Fruit fly (Drosophila melanogaster) whole organism, embryonic: ENCODE measurements around the gene CG31268.

Experiments used
- Adf1 ChIP-seq: fragments of 200-800 bp; sonication (Bioruptor generic); IDR thresholded peaks from 2 replicates; pipeline ENCODE4 v1.3.6; 2022; ENCODE audit warnings: missing biosample characterization, missing genetic modification characterization
- CG10543 ChIP-seq: fragments of 200-800 bp; sonication (Bioruptor generic); optimal IDR thresholded peaks from 3 replicates; lab custom pipeline; 2017; ENCODE audit warnings: missing biosample characterization, mild to moderate bottlenecking, missing genetic modification characterization, moderate library complexity
- CG12104 ChIP-seq: fragments of 200-800 bp; sonication (Bioruptor generic); optimal IDR thresholded peaks from 3 replicates; lab custom pipeline; 2016; ENCODE audit warnings: missing biosample characterization, missing genetic modification characterization
- CG15514 ChIP-seq: fragments of 200-800 bp; sonication (Bioruptor generic); optimal IDR thresholded peaks from 3 replicates; lab custom pipeline; 2017; ENCODE audit warnings: missing biosample characterization, missing genetic modification characterization, mild to moderate bottlenecking, moderate library complexity, missing genetic modification reagents
- CG1602 ChIP-seq: fragments of 200-800 bp; sonication (Bioruptor generic); optimal IDR thresholded peaks from 3 replicates; lab custom pipeline; 2016; ENCODE audit warnings: missing biosample characterization, missing genetic modification characterization
- CG17568 ChIP-seq: fragments of 200-800 bp; sonication (Bioruptor generic); optimal IDR thresholded peaks from 2 replicates; lab custom pipeline; 2018; ENCODE audit warnings: missing biosample characterization, mild to moderate bottlenecking, missing genetic modification characterization, moderate library complexity
- CG17612 ChIP-seq: fragments of 200-800 bp; sonication (Bioruptor generic); IDR thresholded peaks from 2 replicates; pipeline ENCODE4 v1.3.6; 2022; ENCODE audit warnings: missing biosample characterization, missing genetic modification characterization
- CG1832 ChIP-seq: fragments of 200-800 bp; sonication (Bioruptor generic); optimal IDR thresholded peaks from 2 replicates; lab custom pipeline; 2017; ENCODE audit warnings: missing biosample characterization, mild to moderate bottlenecking, missing genetic modification characterization, inconsistent platforms
- CG18599 ChIP-seq: fragments of 200-800 bp; sonication (Bioruptor generic); optimal IDR thresholded peaks from 3 replicates; lab custom pipeline; 2017; ENCODE audit warnings: missing biosample characterization, missing genetic modification characterization, mild to moderate bottlenecking, moderate library complexity, missing genetic modification reagents
- CG18764 ChIP-seq: fragments of 200-800 bp; sonication (Bioruptor generic); optimal IDR thresholded peaks from 3 replicates; lab custom pipeline; 2016; ENCODE audit warnings: missing biosample characterization, missing genetic modification characterization
- CG2712 ChIP-seq: fragments of 200-800 bp; optimal IDR thresholded peaks from 3 replicates; lab custom pipeline; 2019; ENCODE audit warnings: missing biosample characterization, mild to moderate bottlenecking, missing genetic modification characterization, moderate library complexity
- CG4282 ChIP-seq: fragments of 200-800 bp; sonication (Bioruptor generic); optimal IDR thresholded peaks from 2 replicates; lab custom pipeline; 2016; ENCODE audit warnings: missing biosample characterization, missing genetic modification characterization
- CG6254 ChIP-seq: fragments of 200-800 bp; sonication (Bioruptor generic); optimal IDR thresholded peaks from 3 replicates; lab custom pipeline; 2017; ENCODE audit warnings: mild to moderate bottlenecking, missing biosample characterization, missing genetic modification reagents, missing genetic modification characterization
- CG7745 ChIP-seq: fragments of 200-800 bp; sonication (Bioruptor generic); optimal IDR thresholded peaks from 2 replicates; lab custom pipeline; 2018; ENCODE audit warnings: missing biosample characterization, mild to moderate bottlenecking, missing genetic modification characterization, moderate library complexity
- CG7928 ChIP-seq: fragments of 200-800 bp; sonication (Bioruptor generic); optimal IDR thresholded peaks from 2 replicates; lab custom pipeline; 2017; ENCODE audit warnings: missing biosample characterization, mild to moderate bottlenecking, missing genetic modification characterization
- CG8089 ChIP-seq: fragments of 200-800 bp; sonication (Bioruptor generic); optimal IDR thresholded peaks from 3 replicates; lab custom pipeline; 2016; ENCODE audit warnings: missing biosample characterization, missing genetic modification characterization
- CG8290 ChIP-seq, 3 experiments: fragments of 200-800 bp; sonication (Bioruptor generic); optimal IDR thresholded peaks; 2 replicates each; lab custom pipeline; 2016 to 2019; ENCODE audit warnings: missing biosample characterization in 3 of 3, missing genetic modification characterization in 3 of 3, mild to moderate bottlenecking in 2 of 3, moderate library complexity in 1 of 3
- CG8944 ChIP-seq: fragments of 200-800 bp; sonication (Bioruptor generic); optimal IDR thresholded peaks from 3 replicates; lab custom pipeline; 2016; ENCODE audit warnings: missing biosample characterization, missing genetic modification characterization
- CG9876 ChIP-seq: fragments of 200-800 bp; sonication (Bioruptor generic); optimal IDR thresholded peaks from 2 replicates; lab custom pipeline; 2016; ENCODE audit warnings: missing biosample characterization, missing genetic modification characterization
- CrebB ChIP-seq: fragments of 200-800 bp; sonication (Bioruptor generic); optimal IDR thresholded peaks from 3 replicates; lab custom pipeline; 2018; ENCODE audit warnings: missing biosample characterization, mild to moderate bottlenecking, missing genetic modification characterization
- Dad ChIP-seq: fragments of 200-800 bp; sonication (Bioruptor generic); optimal IDR thresholded peaks from 3 replicates; lab custom pipeline; 2016; ENCODE audit warnings: missing biosample characterization, missing genetic modification characterization
- Gsc ChIP-seq: fragments of 200-800 bp; sonication (Bioruptor generic); IDR thresholded peaks from 2 replicates; pipeline ENCODE4 v1.3.6; 2022; ENCODE audit warnings: missing biosample characterization, missing genetic modification characterization
- HLHmδ ChIP-seq: fragments of 200-800 bp; sonication (Bioruptor generic); optimal IDR thresholded peaks from 2 replicates; lab custom pipeline; 2018; ENCODE audit warnings: missing biosample characterization, mild to moderate bottlenecking, missing genetic modification characterization, moderate library complexity
- Hsf ChIP-seq: fragments of 200-800 bp; sonication (Bioruptor generic); optimal IDR thresholded peaks from 3 replicates; lab custom pipeline; 2016; ENCODE audit warnings: missing biosample characterization, missing genetic modification characterization
- Lim3 ChIP-seq: fragments of 200-800 bp; sonication (Bioruptor generic); IDR thresholded peaks from 2 replicates; pipeline ENCODE4 v1.3.6; 2022; ENCODE audit warnings: missing biosample characterization, missing genetic modification characterization
- Mad ChIP-seq: fragments of 200-800 bp; sonication (Bioruptor generic); optimal IDR thresholded peaks from 2 replicates; lab custom pipeline; 2016; ENCODE audit warnings: missing biosample characterization, missing genetic modification characterization
- NK7.1 ChIP-seq: fragments of 200-800 bp; sonication (Bioruptor generic); optimal IDR thresholded peaks from 3 replicates; lab custom pipeline; 2016; ENCODE audit warnings: missing biosample characterization, missing genetic modification characterization
- Neu2 ChIP-seq: fragments of 200-800 bp; sonication (Bioruptor generic); optimal IDR thresholded peaks from 3 replicates; lab custom pipeline; 2016; ENCODE audit warnings: missing biosample characterization, missing genetic modification characterization, borderline replicate concordance
- Opbp ChIP-seq: fragments of 200-800 bp; sonication (Bioruptor generic); IDR thresholded peaks from 3 replicates; pipeline ENCODE4 v1.3.6; 2022; ENCODE audit warnings: missing biosample characterization, missing genetic modification characterization; ENCODE audit not compliant: partially characterized antibody
- Pdp1 ChIP-seq, 2 experiments: fragments of 200-800 bp; sonication (Bioruptor generic); optimal IDR thresholded peaks; 3 replicates each; lab custom pipeline; 2016; ENCODE audit warnings: missing biosample characterization in 2 of 2, missing genetic modification characterization in 2 of 2, mild to moderate bottlenecking in 1 of 2, moderate library complexity in 1 of 2
- Poxn ChIP-seq: fragments of 200-800 bp; sonication (Bioruptor generic); IDR thresholded peaks from 2 replicates; pipeline ENCODE4 v1.3.6; 2022; ENCODE audit warnings: missing biosample characterization, missing genetic modification characterization
- Rfx ChIP-seq: fragments of 200-800 bp; sonication (Bioruptor generic); IDR thresholded peaks from 2 replicates; pipeline ENCODE4 v1.3.6; 2022; ENCODE audit warnings: missing biosample characterization, missing genetic modification characterization
- Side ChIP-seq: fragments of 200-800 bp; sonication (Bioruptor generic); optimal IDR thresholded peaks from 2 replicates; lab custom pipeline; 2016; ENCODE audit warnings: missing biosample characterization, missing genetic modification characterization
- Spps ChIP-seq: fragments of 200-800 bp; sonication (Bioruptor generic); optimal IDR thresholded peaks from 2 replicates; lab custom pipeline; 2018; ENCODE audit warnings: missing biosample characterization, mild to moderate bottlenecking, missing genetic modification characterization
- ab ChIP-seq: fragments of 200-800 bp; sonication (Bioruptor generic); optimal IDR thresholded peaks from 2 replicates; lab custom pipeline; 2016; ENCODE audit warnings: missing biosample characterization, missing genetic modification characterization
- caup ChIP-seq: fragments of 200-800 bp; sonication (Bioruptor generic); optimal IDR thresholded peaks from 3 replicates; lab custom pipeline; 2017; ENCODE audit warnings: missing biosample characterization, mild to moderate bottlenecking, missing genetic modification characterization, moderate library complexity; ENCODE audit not compliant: severe bottlenecking
- ewg ChIP-seq: fragments of 200-800 bp; sonication (Bioruptor generic); optimal IDR thresholded peaks from 3 replicates; lab custom pipeline; 2017; ENCODE audit warnings: mild to moderate bottlenecking, missing biosample characterization, missing genetic modification reagents, missing genetic modification characterization
- fru ChIP-seq: fragments of >200 bp; optimal IDR thresholded peaks from 2 replicates; lab custom pipeline; 2017
- ftz-f1 ChIP-seq: fragments of 200-800 bp; sonication (Bioruptor generic); optimal IDR thresholded peaks from 2 replicates; lab custom pipeline; 2016; ENCODE audit warnings: missing biosample characterization, missing genetic modification characterization
- ham ChIP-seq: fragments of 200-800 bp; sonication (Bioruptor generic); IDR thresholded peaks from 2 replicates; pipeline ENCODE4 v1.3.6; 2022; ENCODE audit warnings: missing biosample characterization, missing genetic modification characterization
- hbn ChIP-seq: fragments of 200-800 bp; sonication (Bioruptor generic); IDR thresholded peaks from 2 replicates; pipeline ENCODE4 v1.3.6; 2022; ENCODE audit warnings: missing biosample characterization, missing genetic modification characterization; ENCODE audit not compliant: partially characterized antibody
- lab ChIP-seq: fragments of 200-800 bp; sonication (Bioruptor generic); optimal IDR thresholded peaks from 3 replicates; lab custom pipeline; 2017; ENCODE audit warnings: missing biosample characterization, missing genetic modification characterization, mild to moderate bottlenecking, moderate library complexity, missing genetic modification reagents
- maf-S ChIP-seq: fragments of 200-800 bp; sonication (Bioruptor generic); optimal IDR thresholded peaks from 2 replicates; lab custom pipeline; 2016; ENCODE audit warnings: missing biosample characterization, missing genetic modification characterization
- mld ChIP-seq: fragments of 200-800 bp; sonication (Bioruptor generic); IDR thresholded peaks from 3 replicates; pipeline ENCODE4 v1.3.6; 2022; ENCODE audit warnings: missing biosample characterization, missing genetic modification characterization; ENCODE audit not compliant: partially characterized antibody
- nerfin-1 ChIP-seq: fragments of 200-800 bp; sonication (Bioruptor generic); optimal IDR thresholded peaks from 3 replicates; lab custom pipeline; 2019; ENCODE audit warnings: missing biosample characterization, mild to moderate bottlenecking, missing genetic modification characterization, moderate library complexity
- run ChIP-seq: fragments of 200-800 bp; sonication (Bioruptor generic); optimal IDR thresholded peaks from 3 replicates; lab custom pipeline; 2018; ENCODE audit warnings: missing biosample characterization, mild to moderate bottlenecking, missing genetic modification characterization
- sens-2 ChIP-seq: fragments of 200-800 bp; sonication (Bioruptor generic); IDR thresholded peaks from 2 replicates; pipeline ENCODE4 v1.3.6; 2022; ENCODE audit warnings: missing biosample characterization, missing genetic modification characterization
- sna ChIP-seq: fragments of 200-800 bp; sonication (Bioruptor generic); IDR thresholded peaks from 2 replicates; pipeline ENCODE4 v1.3.6; 2022; ENCODE audit warnings: missing biosample characterization, missing genetic modification characterization; ENCODE audit not compliant: partially characterized antibody
- yki ChIP-seq: fragments of >200 bp; optimal IDR thresholded peaks from 3 replicates; lab custom pipeline; 2018
- zf30C ChIP-seq: fragments of 200-800 bp; sonication (Bioruptor generic); optimal IDR thresholded peaks from 3 replicates; lab custom pipeline; 2018; ENCODE audit warnings: missing biosample characterization, mild to moderate bottlenecking, missing genetic modification characterization
- zfh1 ChIP-seq: fragments of 200-800 bp; sonication (Bioruptor generic); IDR thresholded peaks from 3 replicates; pipeline ENCODE4 v1.3.6; 2022; ENCODE audit warnings: missing biosample characterization, missing genetic modification characterization

The CG31268 gene

DNA sequence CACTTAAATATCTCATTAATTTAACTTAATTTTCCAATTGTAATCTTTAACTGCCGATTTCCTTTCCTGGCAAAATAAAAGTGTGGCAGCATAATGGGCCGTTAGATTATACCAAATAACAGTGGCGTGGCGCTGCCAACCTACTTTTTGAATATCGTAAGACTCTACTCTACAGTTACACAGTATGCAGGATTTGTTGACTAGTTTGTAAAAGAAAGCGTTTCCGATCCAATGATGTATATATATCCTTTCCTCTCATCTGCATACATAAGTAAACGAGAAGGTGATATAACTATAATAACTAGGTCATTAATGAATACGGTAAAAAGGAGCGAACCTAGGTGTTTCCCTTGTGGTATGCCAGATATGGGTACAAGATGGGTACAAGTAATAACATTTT lies 39.8 kb upstream of the CG31268 start, which contains the start of gene EMC2B (continued):
- TF ChIP-seq Opbp (GFP tag; lab: Robert Waterston, UW) (no peak), CG8290 (GFP tag; optimal IDR thresholded peaks at IDR 0.05; lab: Kevin White, UChicago) (peak; percentile 27), CG8290 (tag; optimal IDR thresholded peaks at IDR 0.05; lab: Kevin White, UChicago) (peak in 1 of 2 experiments; percentile 67), fru (lab: Kevin White, UChicago) (no peak), Rfx (GFP tag; lab: Robert Waterston, UW) (no peak), CG8944 (peak; percentile 1), CG18764 (GFP tag; lab: Kevin White, UChicago) (peak; percentile 39), ewg (GFP tag; lab: Kevin White, UChicago) (no peak), CG18599 (GFP tag; lab: Kevin White, UChicago) (no peak), HLHmδ (GFP tag; lab: Kevin White, UChicago) (no peak), zf30C (no peak), CG4282 (GFP tag; lab: Kevin White, UChicago) (no peak), CG15514 (GFP tag; lab: Kevin White, UChicago) (peak; percentile 26), CG6254 (GFP tag; lab: Kevin White, UChicago) (no peak), CG9876 (GFP tag; lab: Kevin White, UChicago) (no peak), sna (GFP tag; lab: Robert Waterston, UW) (no peak), CG1602 (GFP tag; lab: Kevin White, UChicago) (no peak), Gsc (no peak), Side (GFP tag; lab: Kevin White, UChicago) (peak; percentile 45), ftz-f1 (GFP tag; lab: Kevin White, UChicago) (no peak), CG7928 (GFP tag; lab: Kevin White, UChicago) (no peak), CrebB (tag; lab: Kevin White, UChicago) (no peak), yki (no peak), sens-2 (no peak), Dad (GFP tag; lab: Kevin White, UChicago) (no peak), Lim3 (no peak), Spps (tag; lab: Kevin White, UChicago) (no peak), hbn (GFP tag; lab: Robert Waterston, UW) (no peak), CG8089 (GFP tag; lab: Kevin White, UChicago) (no peak), Mad (GFP tag; lab: Kevin White, UChicago) (no peak), mld (GFP tag; lab: Robert Waterston, UW) (no peak), nerfin-1 (tag; lab: Kevin White, UChicago) (no peak), lab (GFP tag; lab: Kevin White, UChicago) (peak; percentile 31), Hsf (GFP tag; lab: Kevin White, UChicago) (peak; percentile 53), Adf1 (GFP tag; lab: Robert Waterston, UW) (no peak), zfh1 (GFP tag; lab: Robert Waterston, UW) (no peak), CG12104 (GFP tag; lab: Kevin White, UChicago) (no peak), CG17612 (GFP tag; lab: Robert Waterston, UW) (no peak), NK7.1 (peak; percentile 42), ham (GFP tag; lab: Robert Waterston, UW) (no peak), Poxn (GFP tag; lab: Robert Waterston, UW) (no peak), CG10543 (GFP tag; lab: Kevin White, UChicago) (no peak), CG17568 (GFP tag; lab: Kevin White, UChicago) (no peak), CG7745 (no peak), Pdp1 (GFP tag; optimal IDR thresholded peaks at IDR 0.05; lab: Kevin White, UChicago) (peak; percentile 49 to 61), ab (no peak), caup (no peak), maf-S (GFP tag; lab: Kevin White, UChicago) (peak; percentile 33), run (tag; lab: Kevin White, UChicago) (no peak), CG2712 (tag; lab: Kevin White, UChicago) (peak; percentile 38), Neu2 (GFP tag; lab: Kevin White, UChicago) (no peak), CG1832 (GFP tag; lab: Kevin White, UChicago) (no peak)
